Worm (Caenorhabditis elegans): ENCODE measurements around the gene dpy-7.

dpy-7 gene

DNA sequence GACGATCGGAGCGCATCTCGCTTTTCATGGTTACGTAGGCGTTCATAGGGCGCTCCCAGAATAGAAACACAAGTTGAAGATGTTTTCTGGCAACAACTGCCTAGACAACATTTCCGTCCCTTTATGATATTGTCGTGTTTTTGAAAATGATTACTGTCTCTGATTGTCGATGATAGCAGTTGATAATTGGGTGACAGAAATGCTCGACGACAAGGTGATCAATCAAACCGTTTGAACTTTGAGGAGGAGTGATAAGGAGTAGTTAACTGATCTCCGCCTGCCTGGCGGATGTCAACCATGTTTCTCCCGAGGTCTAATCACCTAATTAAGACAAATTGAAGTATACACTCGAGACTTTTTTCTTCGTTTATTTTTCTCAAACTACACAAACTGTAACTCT, 46.3 kb upstream of the dpy-7 start:
- TF ChIP-seq sptf-1 (tag; optimal IDR thresholded peaks at IDR 0.05) (no peak), fos-1 (tag; optimal IDR thresholded peaks at IDR 0.05) (no peak), unc-130 (tag; optimal IDR thresholded peaks at IDR 0.05) (peak; percentile 78), lin-14 (GFP tag; optimal IDR thresholded peaks at IDR 0.05) (peak; percentile 58), fkh-4 (tag; optimal IDR thresholded peaks at IDR 0.05; ENCODE audit: borderline replicate concordance) (no peak), blmp-1 (tag; optimal IDR thresholded peaks at IDR 0.05) (peak; percentile 59), swsn-7 (tag; optimal IDR thresholded peaks at IDR 0.05) (no peak), nhr-85 (tag) (peak; percentile 80), elt-3 (tag; optimal IDR thresholded peaks at IDR 0.05) (peak in 5 of 6 experiments; percentile 78 to 95 (median 79)), tbx-2 (tag; optimal IDR thresholded peaks at IDR 0.05) (peak; percentile 27), nhr-77 (tag; optimal IDR thresholded peaks at IDR 0.05) (no peak), lin-35 (GFP tag; optimal IDR thresholded peaks at IDR 0.05) (peak in 1 of 2 experiments; percentile 8), lir-3 (tag; optimal IDR thresholded peaks at IDR 0.05; ENCODE audit: poor library complexity) (no peak), snu-23 (GFP tag; optimal IDR thresholded peaks at IDR 0.05) (peak; percentile 3), pax-3 (tag; optimal IDR thresholded peaks at IDR 0.05) (no peak), nhr-20 (tag; optimal IDR thresholded peaks at IDR 0.05) (peak; percentile 53), nhr-237 (tag; optimal IDR thresholded peaks at IDR 0.05) (no peak), hlh-17 (GFP tag; optimal IDR thresholded peaks at IDR 0.05; ENCODE audit: borderline replicate concordance) (no peak), nhr-90 (tag; optimal IDR thresholded peaks at IDR 0.05; ENCODE audit: poor library complexity) (peak; percentile 29), nhr-71 (tag; optimal IDR thresholded peaks at IDR 0.05) (peak; percentile 44), nhr-28 (tag; optimal IDR thresholded peaks at IDR 0.05) (no peak), snpc-4 (tag; optimal IDR thresholded peaks at IDR 0.05) (no peak), fkh-10 (GFP tag; optimal IDR thresholded peaks at IDR 0.05) (no peak), zip-4 (GFP tag; optimal IDR thresholded peaks at IDR 0.05) (no peak), mef-2 (tag; optimal IDR thresholded peaks at IDR 0.05) (no peak), lsy-2 (tag; optimal IDR thresholded peaks at IDR 0.05) (peak in 1 of 2 experiments; percentile 5)

DNA sequence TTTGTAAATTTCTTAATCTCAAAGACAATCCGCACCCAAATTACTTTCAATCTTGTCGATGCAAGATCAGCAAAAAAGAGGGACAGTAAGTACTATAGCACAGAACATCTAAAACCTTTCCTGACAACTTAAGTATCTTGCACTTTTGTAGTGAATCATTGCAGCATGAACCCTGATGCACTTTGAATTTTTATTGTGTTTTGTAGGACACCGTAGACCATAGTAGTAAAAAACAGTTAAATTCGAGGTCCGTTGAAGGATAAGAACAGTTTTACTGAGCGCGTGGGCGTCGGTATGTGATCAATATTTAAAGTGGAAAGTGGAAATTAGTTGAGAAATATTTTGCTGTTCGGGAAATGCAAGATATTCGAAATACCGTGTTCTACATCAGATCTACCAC, 44.6 kb upstream of the dpy-7 start:
- no peak for TF ChIP-seq unc-130 (tag; optimal IDR thresholded peaks at IDR 0.05)
- no peak for TF ChIP-seq snu-23 (GFP tag; optimal IDR thresholded peaks at IDR 0.05)
- no peak for TF ChIP-seq lin-15B (tag; optimal IDR thresholded peaks at IDR 0.05)
- no peak for TF ChIP-seq mef-2 (tag; optimal IDR thresholded peaks at IDR 0.05)
- no peak for TF ChIP-seq egl-13 (tag; optimal IDR thresholded peaks at IDR 0.05)
- TF ChIP-seq mep-1 (tag; optimal IDR thresholded peaks at IDR 0.05) = no peak
- TF ChIP-seq zip-4 (GFP tag; optimal IDR thresholded peaks at IDR 0.05) = no peak
- no peak for TF ChIP-seq lin-35 (GFP tag; optimal IDR thresholded peaks at IDR 0.05)
- no peak for TF ChIP-seq rnt-1 (tag; optimal IDR thresholded peaks at IDR 0.05)
- TF ChIP-seq unc-98 (GFP tag; IDR thresholded peaks at IDR 0.05) = no peak
- no peak for TF ChIP-seq mab-9 (GFP tag; IDR thresholded peaks at IDR 0.05)
- no peak for TF ChIP-seq aly-2 (tag; optimal IDR thresholded peaks at IDR 0.05)
- TF ChIP-seq nhr-47 (tag; optimal IDR thresholded peaks at IDR 0.05) = no peak
- no peak for TF ChIP-seq nhr-77 (tag; optimal IDR thresholded peaks at IDR 0.05)
- no peak for TF ChIP-seq alr-1 (tag; optimal IDR thresholded peaks at IDR 0.05; ENCODE audit: borderline replicate concordance)
- TF ChIP-seq ceh-82 (tag; optimal IDR thresholded peaks at IDR 0.05) = no peak
- TF ChIP-seq efl-3 (GFP tag; optimal IDR thresholded peaks at IDR 0.05) = no peak

DNA sequence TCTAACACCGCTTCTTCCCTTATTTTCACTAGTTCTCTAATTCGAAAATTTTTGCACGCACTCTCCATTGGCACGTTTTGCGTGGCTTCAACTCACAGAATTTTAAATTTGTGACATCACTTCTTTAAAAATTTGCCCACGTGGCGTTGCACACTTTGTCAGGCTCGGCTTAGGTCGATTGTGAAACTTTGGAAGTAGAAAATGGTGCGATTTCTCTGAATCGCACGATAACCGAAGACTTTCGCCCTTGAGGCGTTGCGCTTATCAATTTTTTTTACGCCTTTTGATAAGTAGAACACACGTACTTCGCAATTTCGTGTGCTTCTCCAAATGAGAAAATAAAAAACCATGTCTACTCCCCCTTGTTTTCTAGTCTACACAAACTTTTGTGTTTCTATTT, 40.7 kb upstream of the dpy-7 start:
- TF ChIP-seq egl-13 (tag; optimal IDR thresholded peaks at IDR 0.05) (peak; percentile 8), rnt-1 (tag; optimal IDR thresholded peaks at IDR 0.05) (no peak), nhr-20 (tag; optimal IDR thresholded peaks at IDR 0.05) (peak; percentile 19), nhr-71 (tag; optimal IDR thresholded peaks at IDR 0.05) (peak; percentile 24), ets-5 (GFP tag; IDR thresholded peaks at IDR 0.05) (no peak), vab-15 (tag; optimal IDR thresholded peaks at IDR 0.05) (no peak), blmp-1 (tag; optimal IDR thresholded peaks at IDR 0.05) (peak; percentile 24), elt-2 (tag; optimal IDR thresholded peaks at IDR 0.05) (peak; percentile 78), pqm-1 (tag; optimal IDR thresholded peaks at IDR 0.05) (peak; percentile 93), jun-1 (tag; optimal IDR thresholded peaks at IDR 0.05) (no peak), pag-3 (tag; optimal IDR thresholded peaks at IDR 0.05; ENCODE audit: borderline replicate concordance, insufficient read depth) (no peak)

Data from whole organism, L1 larva.